Worm (Caenorhabditis elegans): ENCODE measurements around the gene C04C3.14.

The C04C3.14 gene

DNA sequence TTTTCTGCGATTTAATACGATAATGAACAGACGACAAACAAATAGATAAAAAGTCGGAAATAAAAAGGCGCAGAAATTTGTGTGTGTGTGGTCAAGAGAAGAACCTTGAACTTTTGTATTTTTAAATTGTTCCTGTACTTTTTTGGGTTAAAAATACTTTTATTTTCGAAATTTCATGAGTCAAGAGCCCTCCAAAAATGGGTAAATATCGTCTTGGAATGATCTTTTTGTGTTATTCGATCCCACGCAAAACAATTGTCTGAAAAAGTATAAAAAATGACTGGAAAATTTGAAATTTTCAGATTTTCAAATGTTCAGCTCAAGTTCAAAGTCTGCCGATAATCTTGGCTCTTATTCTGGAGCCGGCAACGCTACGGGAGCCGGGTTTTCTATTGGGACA is at the start of gene C04C3.14:
TSS of gene C04C3.14 (plus strand) at position 301 of the 400 bp plus-strand sequence.
- TF ChIP-seq mls-2 (tag; optimal IDR thresholded peaks at IDR 0.05) (no peak), M03D4.4 (tag; optimal IDR thresholded peaks at IDR 0.05) (no peak), hlh-1 (tag; optimal IDR thresholded peaks at IDR 0.05) (no peak), nhr-237 (tag; optimal IDR thresholded peaks at IDR 0.05) (no peak), elt-3 (tag; optimal IDR thresholded peaks at IDR 0.05) (no peak), flh-1 (GFP tag; optimal IDR thresholded peaks at IDR 0.05) (no peak), ces-1 (GFP tag; optimal IDR thresholded peaks at IDR 0.05) (no peak), mab-5 (tag; optimal IDR thresholded peaks at IDR 0.05) (no peak)

ce11 chrIV:3348334-3348733 is 47.3 kb upstream of the C04C3.14 start:
- TF ChIP-seq tbx-8 (GFP tag; optimal IDR thresholded peaks at IDR 0.05) (no peak), cnd-1 (tag; optimal IDR thresholded peaks at IDR 0.05) (no peak), lin-13 (tag; optimal IDR thresholded peaks at IDR 0.05) (no peak), mep-1 (tag; optimal IDR thresholded peaks at IDR 0.05) (no peak), ces-1 (GFP tag; optimal IDR thresholded peaks at IDR 0.05) (no peak), mls-2 (tag; optimal IDR thresholded peaks at IDR 0.05) (no peak), nhr-237 (tag; optimal IDR thresholded peaks at IDR 0.05) (no peak), flh-1 (GFP tag; optimal IDR thresholded peaks at IDR 0.05) (no peak), unc-39 (tag; optimal IDR thresholded peaks at IDR 0.05) (no peak), nhr-28 (tag; optimal IDR thresholded peaks at IDR 0.05) (no peak), pha-4 (tag; optimal IDR thresholded peaks at IDR 0.05) (no peak), lin-32 (GFP tag; optimal IDR thresholded peaks at IDR 0.05) (no peak), unc-120 (tag; optimal IDR thresholded peaks at IDR 0.05; ENCODE audit: poor library complexity, severe bottlenecking) (no peak), ceh-83 (GFP tag; optimal IDR thresholded peaks at IDR 0.05) (no peak), lsy-2 (tag; optimal IDR thresholded peaks at IDR 0.05) (no peak), sptf-1 (tag; optimal IDR thresholded peaks at IDR 0.05) (no peak), hlh-1 (tag; optimal IDR thresholded peaks at IDR 0.05) (no peak)

- TF ChIP-seq unc-39 (tag; optimal IDR thresholded peaks at IDR 0.05) (no peak), elt-1 (tag; optimal IDR thresholded peaks at IDR 0.05; ENCODE audit: borderline replicate concordance, insufficient read depth) (no peak), ceh-83 (GFP tag; optimal IDR thresholded peaks at IDR 0.05) (no peak), ham-2 (GFP tag; optimal IDR thresholded peaks at IDR 0.05) (peak; percentile 38), elt-3 (tag; optimal IDR thresholded peaks at IDR 0.05) (no peak), nhr-237 (tag; optimal IDR thresholded peaks at IDR 0.05) (peak; percentile 15), mep-1 (tag; optimal IDR thresholded peaks at IDR 0.05) (peak; percentile 32), pha-4 (tag; optimal IDR thresholded peaks at IDR 0.05) (no peak), ztf-11 (tag; optimal IDR thresholded peaks at IDR 0.05) (no peak), drap-1 (GFP tag; optimal IDR thresholded peaks at IDR 0.05) (no peak), nhr-76 (tag; optimal IDR thresholded peaks at IDR 0.05) (no peak), nhr-2 (tag; optimal IDR thresholded peaks at IDR 0.05) (no peak), mab-5 (tag; optimal IDR thresholded peaks at IDR 0.05) (no peak), lin-32 (GFP tag; optimal IDR thresholded peaks at IDR 0.05) (no peak), nhr-12 (tag; optimal IDR thresholded peaks at IDR 0.05) (no peak), blmp-1 (tag; optimal IDR thresholded peaks at IDR 0.05) (no peak), flh-1 (GFP tag; optimal IDR thresholded peaks at IDR 0.05) (no peak), mls-2 (tag; optimal IDR thresholded peaks at IDR 0.05) (peak; percentile 8), lsy-2 (tag; optimal IDR thresholded peaks at IDR 0.05) (no peak), sptf-1 (tag; optimal IDR thresholded peaks at IDR 0.05) (no peak), M03D4.4 (tag; optimal IDR thresholded peaks at IDR 0.05) (no peak), ces-1 (GFP tag; optimal IDR thresholded peaks at IDR 0.05) (peak; percentile 66), unc-62 (GFP tag; optimal IDR thresholded peaks at IDR 0.05) (no peak), snpc-4 (tag; optimal IDR thresholded peaks at IDR 0.05) (no peak), tbx-8 (GFP tag; optimal IDR thresholded peaks at IDR 0.05) (no peak), bed-3 (GFP tag; optimal IDR thresholded peaks at IDR 0.05) (no peak), sem-2 (GFP tag; optimal IDR thresholded peaks at IDR 0.05) (no peak), ceh-43 (GFP tag; optimal IDR thresholded peaks at IDR 0.05) (no peak), zip-8 (tag; optimal IDR thresholded peaks at IDR 0.05) (no peak), nhr-28 (tag; optimal IDR thresholded peaks at IDR 0.05) (no peak), unc-120 (tag; optimal IDR thresholded peaks at IDR 0.05; ENCODE audit: poor library complexity, severe bottlenecking) (peak; percentile 3), hlh-1 (tag; optimal IDR thresholded peaks at IDR 0.05) (peak; percentile 16), cnd-1 (tag; optimal IDR thresholded peaks at IDR 0.05) (no peak), ceh-39 (tag; optimal IDR thresholded peaks at IDR 0.05) (peak; percentile 5), lin-13 (tag; optimal IDR thresholded peaks at IDR 0.05) (no peak)
Measured at ce11 chrIV:3349977-3350580, 45.6 kb upstream of the C04C3.14 start, which contains the start of gene elks-1. TSS of gene elks-1 (minus strand) at chrIV:3350027.
